Worm (Caenorhabditis elegans) whole organism, L4 larva: Measurements from ENCODE around the gene F13E9.11.

Experiments
- arid-1 ChIP-seq: fragments of 200-800 bp; sonication (Bioruptor generic); conservative IDR thresholded peaks from 2 replicates; pipeline ENCODE4 v1.3.6; 2022; ENCODE audit warnings: missing genetic modification reagents, missing genetic modification characterization, missing compliant biosample characterization
- lin-15B ChIP-seq: fragments of 150-350 bp; sonication (generic microtip); optimal IDR thresholded peaks from 3 replicates; lab custom pipeline; 2014; ENCODE audit warnings: missing biosample characterization, missing genetic modification characterization

- TF ChIP-seq arid-1 (no peak), lin-15B (tag; lab: Kevin White, UChicago) (no peak)
Observed at ce11 chrIV:10899091-10899490, 30.2 kb upstream of the F13E9.11 start, which contains the start of the genes F13E9.9 and F13E9.19.
